Fruit fly (Drosophila melanogaster): Measurements from ENCODE around the gene CG16890.

CG16890 gene

DNA sequence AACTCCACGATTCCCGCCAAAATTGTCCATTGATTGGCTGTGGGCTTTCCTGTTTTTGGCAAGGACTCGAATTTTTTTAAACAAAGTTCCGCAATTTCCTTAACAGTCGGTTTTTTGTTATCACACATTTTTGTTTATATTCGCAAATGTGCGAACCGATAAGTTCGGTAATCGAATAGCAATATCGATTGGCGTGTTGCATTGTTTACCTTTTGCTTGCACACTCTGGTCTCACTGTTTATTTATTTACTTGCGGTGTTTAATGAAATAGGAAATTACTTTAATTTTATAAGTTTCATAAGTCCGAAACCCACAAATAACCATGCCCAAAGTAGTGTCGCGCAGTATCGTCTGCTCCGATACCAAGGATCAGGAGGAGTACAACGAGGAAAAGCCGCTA is 27.2 kb upstream of the CG16890 start, which contains the start of the genes Adat1 and CG16865 (continued):
- TF ChIP-seq CG8089 (GFP tag; optimal IDR thresholded peaks at IDR 0.05) (no peak), C15 (GFP tag; IDR thresholded peaks at IDR 0.05) (no peak), hth (optimal IDR thresholded peaks at IDR 0.05) (no peak), chm (GFP tag; IDR thresholded peaks at IDR 0.05) (no peak), nerfin-1 (tag; optimal IDR thresholded peaks at IDR 0.05) (no peak), D (optimal IDR thresholded peaks at IDR 0.05) (no peak), D (GFP tag; optimal IDR thresholded peaks at IDR 0.05) (no peak), dpn (GFP tag; optimal IDR thresholded peaks at IDR 0.05) (no peak), peb (GFP tag; IDR thresholded peaks at IDR 0.05) (no peak), CG11093 (GFP tag; IDR thresholded peaks at IDR 0.05) (no peak), z (GFP tag; IDR thresholded peaks at IDR 0.05) (no peak), amos (GFP tag; IDR thresholded peaks at IDR 0.05; ENCODE audit: partially characterized antibody) (peak; percentile 51; the same call in 1 of the 2 replicates), CG43689 (GFP tag; IDR thresholded peaks at IDR 0.05) (no peak), CG5953 (GFP tag; IDR thresholded peaks at IDR 0.05) (no peak), vfl (GFP tag; optimal IDR thresholded peaks at IDR 0.05) (no peak), dan (GFP tag; IDR thresholded peaks at IDR 0.05) (no peak), pros (GFP tag; optimal IDR thresholded peaks at IDR 0.05) (no peak), CG17359 (tag; optimal IDR thresholded peaks at IDR 0.05) (no peak), CG3163 (GFP tag; optimal IDR thresholded peaks at IDR 0.05) (no peak), Max (GFP tag; optimal IDR thresholded peaks at IDR 0.05) (no peak), CG32767 (GFP tag; IDR thresholded peaks at IDR 0.05) (no peak), zfh1 (GFP tag; IDR thresholded peaks at IDR 0.05) (no peak), GATAe (GFP tag; conservative IDR thresholded peaks at IDR 0.05) (no peak), MBD-R2 (GFP tag; IDR thresholded peaks at IDR 0.05) (peak; percentile 96), sqz (GFP tag; optimal IDR thresholded peaks at IDR 0.05) (no peak), bab2 (GFP tag; optimal IDR thresholded peaks at IDR 0.05) (no peak), CG7786 (GFP tag; optimal IDR thresholded peaks at IDR 0.05) (no peak), Nf-YA (GFP tag; IDR thresholded peaks at IDR 0.05) (no peak), prd (optimal IDR thresholded peaks at IDR 0.05) (no peak), prd (GFP tag; IDR thresholded peaks at IDR 0.05) (no peak), jing (GFP tag; optimal IDR thresholded peaks at IDR 0.05) (no peak), Fer2 (tag; optimal IDR thresholded peaks at IDR 0.05) (no peak), sima (GFP tag; optimal IDR thresholded peaks at IDR 0.05) (no peak), CG7928 (GFP tag; optimal IDR thresholded peaks at IDR 0.05) (no peak), CG9215 (GFP tag; IDR thresholded peaks at IDR 0.05) (no peak), CG10462 (GFP tag; optimal IDR thresholded peaks at IDR 0.05) (no peak), HLH3B (GFP tag; IDR thresholded peaks at IDR 0.05) (no peak), CG1602 (GFP tag; optimal IDR thresholded peaks at IDR 0.05) (no peak), org-1 (GFP tag; optimal IDR thresholded peaks at IDR 0.05) (no peak), Doc3 (GFP tag; IDR thresholded peaks at IDR 0.05; ENCODE audit: partially characterized antibody) (0 out of 3 replicates have a peak, but pooled peaks have one; percentile 28), CG4424 (GFP tag; optimal IDR thresholded peaks at IDR 0.05) (no peak), CTCF (GFP tag; optimal IDR thresholded peaks at IDR 0.05) (no peak), Dp (GFP tag; optimal IDR thresholded peaks at IDR 0.05) (peak; percentile 32), wdn (GFP tag; IDR thresholded peaks at IDR 0.05) (no peak), Dref (GFP tag; IDR thresholded peaks at IDR 0.05) (peak; percentile 80), HmgZ (tag; optimal IDR thresholded peaks at IDR 0.05) (no peak), CG10959 (GFP tag; IDR thresholded peaks at IDR 0.05) (no peak), CG2199 (GFP tag; IDR thresholded peaks at IDR 0.05) (no peak), bsh (GFP tag; optimal IDR thresholded peaks at IDR 0.05) (no peak), Nf-YB (GFP tag; optimal IDR thresholded peaks at IDR 0.05) (no peak), CG2202 (tag; optimal IDR thresholded peaks at IDR 0.05) (no peak), kah (GFP tag; optimal IDR thresholded peaks at IDR 0.05) (no peak), lbe (GFP tag; optimal IDR thresholded peaks at IDR 0.05) (no peak), B-H2 (GFP tag; optimal IDR thresholded peaks at IDR 0.05) (no peak), ems (GFP tag; optimal IDR thresholded peaks at IDR 0.05) (no peak)
